Fruit fly (Drosophila melanogaster) whole organism, embryonic: ENCODE results near the gene CG32413.

Experiments
- Abd-B ChIP-seq: fragments of 200-800 bp; sonication (Bioruptor generic); optimal IDR thresholded peaks from 2 replicates; lab custom pipeline; 2018; ENCODE audit warnings: missing biosample characterization, mild to moderate bottlenecking, missing genetic modification characterization, moderate library complexity
- Bteb2 ChIP-seq: fragments of 200-800 bp; sonication (Bioruptor generic); optimal IDR thresholded peaks from 2 replicates; lab custom pipeline; 2016; ENCODE audit warnings: missing biosample characterization, missing genetic modification characterization
- CG10267 ChIP-seq: fragments of 200-800 bp; sonication (Bioruptor generic); optimal IDR thresholded peaks from 2 replicates; lab custom pipeline; 2018; ENCODE audit warnings: missing biosample characterization, mild to moderate bottlenecking, missing genetic modification characterization, moderate library complexity
- CG10366 ChIP-seq: fragments of 200-800 bp; sonication (Bioruptor generic); IDR thresholded peaks from 2 replicates; pipeline ENCODE4 v1.3.6; 2022; ENCODE audit warnings: missing biosample characterization, missing genetic modification characterization
- CG10543 ChIP-seq: fragments of 200-800 bp; sonication (Bioruptor generic); optimal IDR thresholded peaks from 3 replicates; lab custom pipeline; 2017; ENCODE audit warnings: missing biosample characterization, mild to moderate bottlenecking, missing genetic modification characterization, moderate library complexity
- CG10979 ChIP-seq: fragments of 200-800 bp; sonication (Bioruptor generic); optimal IDR thresholded peaks from 2 replicates; lab custom pipeline; 2018; ENCODE audit warnings: missing biosample characterization, mild to moderate bottlenecking, missing genetic modification characterization, moderate library complexity
- CG11093 ChIP-seq: fragments of 200-800 bp; sonication (Bioruptor generic); IDR thresholded peaks from 3 replicates; pipeline ENCODE4 v1.3.6; 2022; ENCODE audit warnings: missing biosample characterization, missing genetic modification characterization
- CG11504 ChIP-seq: fragments of 200-800 bp; sonication (Bioruptor generic); optimal IDR thresholded peaks from 3 replicates; lab custom pipeline; 2019; ENCODE audit warnings: missing biosample characterization, mild to moderate bottlenecking, missing genetic modification characterization, moderate library complexity
- CG12299 ChIP-seq: fragments of 200-800 bp; sonication (Bioruptor generic); optimal IDR thresholded peaks from 2 replicates; lab custom pipeline; 2018; ENCODE audit warnings: missing biosample characterization, mild to moderate bottlenecking, missing genetic modification characterization
- CG1602 ChIP-seq: fragments of 200-800 bp; sonication (Bioruptor generic); optimal IDR thresholded peaks from 3 replicates; lab custom pipeline; 2016; ENCODE audit warnings: missing biosample characterization, missing genetic modification characterization
- CG17568 ChIP-seq: fragments of 200-800 bp; sonication (Bioruptor generic); optimal IDR thresholded peaks from 2 replicates; lab custom pipeline; 2018; ENCODE audit warnings: missing biosample characterization, mild to moderate bottlenecking, missing genetic modification characterization, moderate library complexity
- CG17829 ChIP-seq: fragments of 200-800 bp; optimal IDR thresholded peaks from 2 replicates; lab custom pipeline; 2019; ENCODE audit warnings: missing biosample characterization, mild to moderate bottlenecking, missing genetic modification characterization, moderate library complexity
- CG1792 ChIP-seq: fragments of 200-800 bp; sonication (Bioruptor generic); optimal IDR thresholded peaks from 2 replicates; lab custom pipeline; 2016; ENCODE audit warnings: missing biosample characterization, missing genetic modification characterization
- CG18476 ChIP-seq: fragments of 200-800 bp; sonication (Bioruptor generic); optimal IDR thresholded peaks from 2 replicates; lab custom pipeline; 2016; ENCODE audit warnings: missing biosample characterization, mild to moderate bottlenecking, missing genetic modification characterization
- CG18619 ChIP-seq: fragments of 200-800 bp; sonication (Bioruptor generic); optimal IDR thresholded peaks from 3 replicates; lab custom pipeline; 2017; ENCODE audit warnings: missing biosample characterization, mild to moderate bottlenecking, missing genetic modification characterization
- CG30403 ChIP-seq: fragments of 200-800 bp; sonication (Bioruptor generic); optimal IDR thresholded peaks from 3 replicates; lab custom pipeline; 2016; ENCODE audit warnings: missing biosample characterization, missing genetic modification characterization
- CG3163 ChIP-seq: fragments of 200-800 bp; sonication (Bioruptor generic); optimal IDR thresholded peaks from 3 replicates; lab custom pipeline; 2016; ENCODE audit warnings: missing biosample characterization, missing genetic modification characterization
- CG4328 ChIP-seq: fragments of 200-800 bp; sonication (Bioruptor generic); optimal IDR thresholded peaks from 3 replicates; lab custom pipeline; 2017; ENCODE audit warnings: missing biosample characterization, missing genetic modification reagents, missing genetic modification characterization
- CG6175 ChIP-seq: fragments of 200-800 bp; sonication (Bioruptor generic); IDR thresholded peaks from 3 replicates; pipeline ENCODE4 v1.3.6; 2022; ENCODE audit warnings: missing biosample characterization, missing genetic modification characterization
- CG6654 ChIP-seq: fragments of 200-800 bp; sonication (Bioruptor generic); optimal IDR thresholded peaks from 2 replicates; lab custom pipeline; 2017; ENCODE audit warnings: missing biosample characterization, mild to moderate bottlenecking, missing genetic modification characterization
- CG7786 ChIP-seq: fragments of 200-800 bp; sonication (Bioruptor generic); optimal IDR thresholded peaks from 2 replicates; lab custom pipeline; 2016; ENCODE audit warnings: missing biosample characterization, missing genetic modification characterization
- CG8388 ChIP-seq: fragments of 200-800 bp; sonication (Bioruptor generic); optimal IDR thresholded peaks from 2 replicates; lab custom pipeline; 2019; ENCODE audit warnings: missing biosample characterization, mild to moderate bottlenecking, missing genetic modification characterization, moderate library complexity
- CG9797 ChIP-seq: fragments of 200-800 bp; sonication (Bioruptor generic); optimal IDR thresholded peaks from 3 replicates; lab custom pipeline; 2018; ENCODE audit warnings: missing biosample characterization, mild to moderate bottlenecking, missing genetic modification characterization
- GATAe ChIP-seq: fragments of 200-800 bp; sonication (Bioruptor generic); conservative IDR thresholded peaks from 2 replicates; pipeline ENCODE4 v1.3.6; 2022; ENCODE audit warnings: missing biosample characterization, missing genetic modification characterization
- Gsc ChIP-seq: fragments of 200-800 bp; sonication (Bioruptor generic); IDR thresholded peaks from 2 replicates; pipeline ENCODE4 v1.3.6; 2022; ENCODE audit warnings: missing biosample characterization, missing genetic modification characterization
- Kr ChIP-seq: fragments of 200-800 bp; sonication (Bioruptor generic); optimal IDR thresholded peaks from 2 replicates; lab custom pipeline; 2017; ENCODE audit warnings: missing biosample characterization, mild to moderate bottlenecking, missing genetic modification characterization
- Lim3 ChIP-seq: fragments of 200-800 bp; sonication (Bioruptor generic); IDR thresholded peaks from 2 replicates; pipeline ENCODE4 v1.3.6; 2022; ENCODE audit warnings: missing biosample characterization, missing genetic modification characterization
- MTF-1 ChIP-seq: fragments of 200-800 bp; sonication (Bioruptor generic); optimal IDR thresholded peaks from 2 replicates; lab custom pipeline; 2018; ENCODE audit warnings: missing biosample characterization, mild to moderate bottlenecking, missing genetic modification characterization, borderline replicate concordance
- Mrtf ChIP-seq: fragments of 200-800 bp; sonication (Bioruptor generic); IDR thresholded peaks from 3 replicates; pipeline ENCODE4 v1.3.6; 2022; ENCODE audit warnings: missing biosample characterization, missing genetic modification characterization
- NC2β ChIP-seq: fragments of 200-800 bp; sonication (Bioruptor generic); optimal IDR thresholded peaks from 2 replicates; lab custom pipeline; 2016; ENCODE audit warnings: missing biosample characterization, missing genetic modification characterization
- Scr ChIP-seq: fragments of 200-800 bp; sonication (Bioruptor generic); IDR thresholded peaks from 2 replicates; pipeline ENCODE4 v1.3.6; 2022; ENCODE audit warnings: missing biosample characterization, missing genetic modification characterization; ENCODE audit not compliant: partially characterized antibody
- Side ChIP-seq: fragments of 200-800 bp; sonication (Bioruptor generic); optimal IDR thresholded peaks from 2 replicates; lab custom pipeline; 2016; ENCODE audit warnings: missing biosample characterization, missing genetic modification characterization
- Spps ChIP-seq: fragments of 200-800 bp; sonication (Bioruptor generic); optimal IDR thresholded peaks from 2 replicates; lab custom pipeline; 2018; ENCODE audit warnings: missing biosample characterization, mild to moderate bottlenecking, missing genetic modification characterization
- ash1 ChIP-seq: fragments of 200-800 bp; sonication (Bioruptor generic); optimal IDR thresholded peaks from 2 replicates; lab custom pipeline; 2018; ENCODE audit warnings: missing biosample characterization, mild to moderate bottlenecking, missing genetic modification characterization
- bigmax ChIP-seq: fragments of 200-800 bp; sonication (Bioruptor generic); optimal IDR thresholded peaks from 2 replicates; lab custom pipeline; 2018; ENCODE audit warnings: missing biosample characterization, mild to moderate bottlenecking, missing genetic modification characterization
- bowl ChIP-seq: fragments of 200-800 bp; sonication (Bioruptor generic); IDR thresholded peaks from 2 replicates; pipeline ENCODE4 v1.3.6; 2022; ENCODE audit warnings: missing biosample characterization, missing genetic modification characterization
- bsh ChIP-seq, 2 experiments: fragments of 200-800 bp; sonication (Bioruptor generic); optimal IDR thresholded peaks; 2 replicates each; lab custom pipeline; 2017 to 2018; ENCODE audit warnings: mild to moderate bottlenecking in 2 of 2, missing biosample characterization in 2 of 2, missing genetic modification characterization in 2 of 2, moderate library complexity in 1 of 2
- disco-r ChIP-seq: fragments of 200-800 bp; sonication (Bioruptor generic); optimal IDR thresholded peaks from 2 replicates; lab custom pipeline; 2016; ENCODE audit warnings: missing biosample characterization, missing genetic modification characterization
- dpn ChIP-seq, 2 experiments: fragments of 200-800 bp; sonication (Bioruptor generic); optimal IDR thresholded peaks; 3 replicates each; lab custom pipeline; 2016; ENCODE audit warnings: missing biosample characterization in 2 of 2, missing genetic modification characterization in 2 of 2
- gcm2 ChIP-seq: fragments of 200-800 bp; sonication (Bioruptor generic); optimal IDR thresholded peaks from 2 replicates; lab custom pipeline; 2016; ENCODE audit warnings: missing biosample characterization, missing genetic modification characterization
- hkb ChIP-seq, 2 experiments: fragments of 200-800 bp in 1 of 2; fragments of >200 bp in 1 of 2; sonication (Bioruptor generic) in 1 of 2; IDR thresholded peaks in 1 of 2; optimal IDR thresholded peaks in 1 of 2; 2 replicates each; pipeline versions ENCODE4 v1.3.6 to Lab custom; 2017 to 2022; ENCODE audit warnings: missing biosample characterization in 1 of 2, missing genetic modification characterization in 1 of 2
- kah ChIP-seq: fragments of 200-800 bp; sonication (Bioruptor generic); optimal IDR thresholded peaks from 2 replicates; lab custom pipeline; 2018; ENCODE audit warnings: missing biosample characterization, mild to moderate bottlenecking, missing genetic modification characterization
- lilli ChIP-seq: fragments of 200-800 bp; sonication (Bioruptor generic); optimal IDR thresholded peaks from 3 replicates; lab custom pipeline; 2016; ENCODE audit warnings: missing biosample characterization, missing genetic modification characterization
- mam ChIP-seq: fragments of 200-800 bp; sonication (Bioruptor generic); optimal IDR thresholded peaks from 3 replicates; lab custom pipeline; 2016; ENCODE audit warnings: missing biosample characterization, missing genetic modification characterization
- row ChIP-seq: fragments of 200-800 bp; sonication (Bioruptor generic); IDR thresholded peaks from 3 replicates; pipeline ENCODE4 v1.3.6; 2022; ENCODE audit warnings: missing biosample characterization, missing genetic modification characterization
- schlank ChIP-seq: fragments of 200-800 bp; sonication (Bioruptor generic); optimal IDR thresholded peaks from 2 replicates; lab custom pipeline; 2018; ENCODE audit warnings: missing biosample characterization, mild to moderate bottlenecking, missing genetic modification characterization
- tna ChIP-seq: fragments of 200-800 bp; sonication (Bioruptor generic); IDR thresholded peaks from 2 replicates; pipeline ENCODE4 v1.3.6; 2022; ENCODE audit warnings: missing biosample characterization, missing genetic modification characterization; ENCODE audit not compliant: partially characterized antibody
- tx ChIP-seq: fragments of 200-800 bp; sonication (Bioruptor generic); optimal IDR thresholded peaks from 2 replicates; lab custom pipeline; 2016; ENCODE audit warnings: missing biosample characterization, missing genetic modification characterization
- usp ChIP-seq: fragments of >200 bp; optimal IDR thresholded peaks from 2 replicates; lab custom pipeline; 2017; ENCODE audit warnings: missing biosample characterization, missing genetic modification characterization

CG32413 gene

dm6 chr3L:5881310-5882208, 22.3 kb downstream of the CG32413 start (continued):
- TF ChIP-seq Bteb2 (GFP tag; lab: Kevin White, UChicago) (peak; percentile 17), CG17829 (tag; lab: Kevin White, UChicago) (no peak), usp (GFP tag; lab: Kevin White, UChicago) (no peak), Kr (GFP tag; lab: Kevin White, UChicago) (no peak), Scr (GFP tag; lab: Robert Waterston, UW) (no peak), schlank (no peak), CG9797 (GFP tag; lab: Kevin White, UChicago) (no peak), Mrtf (GFP tag; lab: Robert Waterston, UW) (no peak), tx (GFP tag; lab: Kevin White, UChicago) (peak; percentile 3), NC2β (peak; percentile 59), dpn (GFP tag; optimal IDR thresholded peaks at IDR 0.05; lab: Kevin White, UChicago) (peak; percentile 52 to 66), CG10979 (tag; lab: Kevin White, UChicago) (peak; percentile 29), gcm2 (GFP tag; lab: Kevin White, UChicago) (no peak), CG17568 (GFP tag; lab: Kevin White, UChicago) (no peak), mam (GFP tag; lab: Kevin White, UChicago) (peak; percentile 22), CG30403 (GFP tag; lab: Kevin White, UChicago) (peak; percentile 68), bigmax (no peak), Abd-B (GFP tag; lab: Kevin White, UChicago) (peak; percentile 49), lilli (GFP tag; lab: Kevin White, UChicago) (no peak), CG3163 (GFP tag; lab: Kevin White, UChicago) (peak; percentile 44), CG1602 (peak; percentile 63), disco-r (GFP tag; lab: Kevin White, UChicago) (no peak), CG10543 (GFP tag; lab: Kevin White, UChicago) (no peak), CG1792 (GFP tag; lab: Kevin White, UChicago) (no peak), CG7786 (peak; percentile 57), CG11093 (no peak), CG6175 (GFP tag; lab: Robert Waterston, UW) (no peak), CG12299 (no peak), CG10267 (tag; lab: Kevin White, UChicago) (no peak), CG4328 (GFP tag; lab: Kevin White, UChicago) (no peak), CG6654 (no peak), CG18476 (GFP tag; lab: Kevin White, UChicago) (no peak), Side (GFP tag; lab: Kevin White, UChicago) (no peak), MTF-1 (GFP tag; lab: Kevin White, UChicago) (no peak), bowl (GFP tag; lab: Robert Waterston, UW) (no peak), Gsc (no peak), row (GFP tag; lab: Robert Waterston, UW) (peak; percentile 78), kah (GFP tag; lab: Kevin White, UChicago) (no peak), Lim3 (no peak), CG11504 (tag; lab: Kevin White, UChicago) (peak; percentile 70), GATAe (no peak), CG8388 (GFP tag; lab: Kevin White, UChicago) (peak; percentile 47), bsh (GFP tag; optimal IDR thresholded peaks at IDR 0.05; lab: Kevin White, UChicago) (peak in 1 of 2 experiments; percentile 60), CG18619 (peak; percentile 54), ash1 (GFP tag; lab: Kevin White, UChicago) (no peak), Spps (tag; lab: Kevin White, UChicago) (no peak), tna (GFP tag; lab: Robert Waterston, UW) (no peak), hkb (optimal IDR thresholded peaks at IDR 0.05; lab: Kevin White, UChicago) (no peak), hkb (GFP tag; IDR thresholded peaks at IDR 0.05; lab: Robert Waterston, UW) (no peak), CG10366 (GFP tag; lab: Robert Waterston, UW) (peak; percentile 45; the same call in 1 of the 2 replicates)
